Fruit fly (Drosophila melanogaster): ENCODE measurements around the gene Brd8.

Brd8 gene

dm6 chr3R:29204612-29205480 lies 18.4 kb upstream of the Brd8 start (continued):
- peak; percentile 62 for TF ChIP-seq CG9727 (GFP tag; optimal IDR thresholded peaks at IDR 0.05)
- TF ChIP-seq sqz (GFP tag; optimal IDR thresholded peaks at IDR 0.05), result peak; percentile 84
- TF ChIP-seq sim (GFP tag; IDR thresholded peaks at IDR 0.05), result peak; percentile 61; the same call in 1 of the 2 replicates
- TF ChIP-seq insv (GFP tag; optimal IDR thresholded peaks at IDR 0.05), result no peak
- TF ChIP-seq abd-A (tag; optimal IDR thresholded peaks at IDR 0.05), result no peak
- peak; percentile 76 for TF ChIP-seq CG12071 (GFP tag; optimal IDR thresholded peaks at IDR 0.05)
- TF ChIP-seq CG17612 (GFP tag; IDR thresholded peaks at IDR 0.05), result peak; percentile 23; the same call in 1 of the 2 replicates
- TF ChIP-seq cwo (GFP tag; optimal IDR thresholded peaks at IDR 0.05), result peak; percentile 21
- peak; percentile 1 for TF ChIP-seq CG30020 (tag; optimal IDR thresholded peaks at IDR 0.05)
- peak; percentile 71 for TF ChIP-seq CG18599 (GFP tag; optimal IDR thresholded peaks at IDR 0.05)
- TF ChIP-seq pho (GFP tag; optimal IDR thresholded peaks at IDR 0.05), result peak; percentile 9
- no peak for TF ChIP-seq Dref (GFP tag; IDR thresholded peaks at IDR 0.05)
- TF ChIP-seq CG6689 (GFP tag; IDR thresholded peaks at IDR 0.05), result peak; percentile 87
- peak; percentile 29 for TF ChIP-seq wek (GFP tag; optimal IDR thresholded peaks at IDR 0.05)
- peak; percentile 97 for TF ChIP-seq sens (GFP tag)
- TF ChIP-seq CG4360 (GFP tag; IDR thresholded peaks at IDR 0.05), result peak; percentile 99
- peak; percentile 59 for TF ChIP-seq CG12299 (tag; optimal IDR thresholded peaks at IDR 0.05)
- TF ChIP-seq sd (tag; optimal IDR thresholded peaks at IDR 0.05), result peak; percentile 18
- TF ChIP-seq Nf-YB (GFP tag; optimal IDR thresholded peaks at IDR 0.05), result peak; percentile 46
- TF ChIP-seq CG6175 (GFP tag; IDR thresholded peaks at IDR 0.05), result no peak
- TF ChIP-seq nerfin-2 (GFP tag; IDR thresholded peaks at IDR 0.05; ENCODE audit: partially characterized antibody), result no peak
- no peak for TF ChIP-seq yki (optimal IDR thresholded peaks at IDR 0.05)
- peak; percentile 65 for TF ChIP-seq org-1 (GFP tag; optimal IDR thresholded peaks at IDR 0.05)
- TF ChIP-seq D (optimal IDR thresholded peaks at IDR 0.05), result no peak
- TF ChIP-seq D (GFP tag; optimal IDR thresholded peaks at IDR 0.05), result peak; percentile 87
- TF ChIP-seq CG11085 (GFP tag; IDR thresholded peaks at IDR 0.05), result no peak
- TF ChIP-seq Oli (tag; optimal IDR thresholded peaks at IDR 0.05), result peak; percentile 84
- peak; percentile 61 for TF ChIP-seq odd (GFP tag; optimal IDR thresholded peaks at IDR 0.05)
- TF ChIP-seq CG1603 (tag; optimal IDR thresholded peaks at IDR 0.05), result peak; percentile 92
- TF ChIP-seq CG18262 (tag; optimal IDR thresholded peaks at IDR 0.05), result peak; percentile 86
- peak; percentile 73 for TF ChIP-seq chn (GFP tag; optimal IDR thresholded peaks at IDR 0.05)
- peak; percentile 89 for TF ChIP-seq CG10979 (tag; optimal IDR thresholded peaks at IDR 0.05)
- TF ChIP-seq sna (GFP tag; IDR thresholded peaks at IDR 0.05; ENCODE audit: partially characterized antibody), result no peak
- no peak for TF ChIP-seq Taf1 (GFP tag; IDR thresholded peaks at IDR 0.05)
- peak; percentile 40 for TF ChIP-seq CG4730 (GFP tag; IDR thresholded peaks at IDR 0.05)
- TF ChIP-seq CG2678 (tag; optimal IDR thresholded peaks at IDR 0.05), result peak; percentile 84

- TF ChIP-seq Rfx (GFP tag; IDR thresholded peaks at IDR 0.05) (no peak), rib (GFP tag; IDR thresholded peaks at IDR 0.05) (peak; percentile 22; the same call in 1 of the 2 replicates), chinmo (GFP tag; IDR thresholded peaks at IDR 0.05; ENCODE audit: partially characterized antibody) (peak; percentile 81; the same call in 3 of the 4 replicates), Trl (optimal IDR thresholded peaks at IDR 0.05) (peak; percentile 41 to 77), Trl (GFP tag; optimal IDR thresholded peaks at IDR 0.05) (no peak), stwl (tag; optimal IDR thresholded peaks at IDR 0.05) (peak; percentile 78), GATAe (GFP tag; conservative IDR thresholded peaks at IDR 0.05) (no peak), CG2199 (GFP tag; IDR thresholded peaks at IDR 0.05) (0 out of 3 replicates have a peak, but pooled peaks have one; percentile 38), CG8478 (optimal IDR thresholded peaks at IDR 0.05) (peak; percentile 16), cg (GFP tag; optimal IDR thresholded peaks at IDR 0.05) (peak; percentile 84), CG4360 (GFP tag; IDR thresholded peaks at IDR 0.05) (peak; percentile 60), Gsc (GFP tag; IDR thresholded peaks at IDR 0.05) (no peak), sug (tag; optimal IDR thresholded peaks at IDR 0.05) (no peak), CG12769 (tag; optimal IDR thresholded peaks at IDR 0.05) (peak; percentile 13), CG3163 (GFP tag; optimal IDR thresholded peaks at IDR 0.05) (peak; percentile 80)
These were observed 16.9 kb upstream of the Brd8 start for dm6 chr3R:29206198-29207011.
